Worm (Caenorhabditis elegans) whole organism, midembryonic: ENCODE data around the gene nhr-21.

ENCODE experiments used
- T22C8.4 ChIP-seq: fragments of 200-800 bp; sonication (Bioruptor generic); IDR thresholded peaks from 2 replicates; pipeline ENCODE4 v1.3.6; 2022; ENCODE audit warnings: missing genetic modification characterization, missing compliant biosample characterization
- med-1 ChIP-seq: sonication (generic microtip); optimal IDR thresholded peaks from 2 replicates; lab custom pipeline; 2017; ENCODE audit warnings: missing genetic modification characterization, mild to moderate bottlenecking, missing compliant biosample characterization, antibody characterized with exemption, missing genetic modification reagents; ENCODE audit not compliant: insufficient read depth
- ztf-29 ChIP-seq: fragments of 200-800 bp; sonication (Bioruptor generic); IDR thresholded peaks from 2 replicates; pipeline ENCODE4 v1.3.6; 2022; ENCODE audit warnings: missing genetic modification reagents, missing genetic modification characterization, missing compliant biosample characterization

ce11 chrII:7396081-7396480, 57.1 kb downstream of the nhr-21 start:
- TF ChIP-seq med-1 (GFP tag; lab: Kevin White, UChicago) (no peak), ztf-29 (GFP tag; lab: Robert Waterston, UW) (no peak), T22C8.4 (GFP tag; lab: Robert Waterston, UW) (no peak)
